Fruit fly (Drosophila melanogaster): Measurements from ENCODE around the gene Acat1.

The Acat1 gene

dm6 chrX:7866868-7867267 lies 21.7 kb downstream of the Acat1 start, which contains the start of gene Ir7b:
TSS of gene Ir7b (minus strand) at chrX:7866968.
- TF ChIP-seq dac (GFP tag; optimal IDR thresholded peaks at IDR 0.05) (no peak), CG6163 (GFP tag; IDR thresholded peaks at IDR 0.05) (no peak), acj6 (GFP tag; optimal IDR thresholded peaks at IDR 0.05) (no peak), achi (GFP tag; optimal IDR thresholded peaks at IDR 0.05) (no peak), Hr4 (GFP tag; optimal IDR thresholded peaks at IDR 0.05) (no peak), eg (GFP tag; IDR thresholded peaks at IDR 0.05) (no peak), Blimp-1 (GFP tag; optimal IDR thresholded peaks at IDR 0.05) (no peak)

- TF ChIP-seq svp (GFP tag) (no peak), dsx (GFP tag; optimal IDR thresholded peaks at IDR 0.05; ENCODE audit: poor library complexity, severe bottlenecking) (no peak), CG3032 (tag; optimal IDR thresholded peaks at IDR 0.05) (no peak)
Measured at dm6 chrX:7857873-7858272, 30.7 kb downstream of the Acat1 start, which contains the start of gene CG1409. TSS of gene CG1409 (plus strand) at chrX:7858173.

- no peak for TF ChIP-seq Hr39 (GFP tag; optimal IDR thresholded peaks at IDR 0.05)
- TF ChIP-seq CG6854 (GFP tag; optimal IDR thresholded peaks at IDR 0.05), result no peak
- TF ChIP-seq CG3919 (GFP tag; optimal IDR thresholded peaks at IDR 0.05), result no peak
- no peak for TF ChIP-seq Ets21C (GFP tag; optimal IDR thresholded peaks at IDR 0.05)
- TF ChIP-seq lz (GFP tag; optimal IDR thresholded peaks at IDR 0.05), result no peak
- no peak for TF ChIP-seq salr (GFP tag; optimal IDR thresholded peaks at IDR 0.05)
- no peak for TF ChIP-seq achi (GFP tag; optimal IDR thresholded peaks at IDR 0.05)
- no peak for TF ChIP-seq Sox102F (GFP tag; optimal IDR thresholded peaks at IDR 0.05)
- no peak for TF ChIP-seq CG32006 (GFP tag; optimal IDR thresholded peaks at IDR 0.05)
- no peak for TF ChIP-seq dac (GFP tag; optimal IDR thresholded peaks at IDR 0.05)
Measured at dm6 chrX:7854144-7854543, 34.4 kb downstream of the Acat1 start, which contains the start of gene CG10920. TSS of gene CG10920 (minus strand) at chrX:7854244.

Data from whole organism, prepupa.